Fruit fly (Drosophila melanogaster) whole organism, pupa: ENCODE data around the gene CG14110.

ENCODE experiments used
- CG10348 ChIP-seq: fragments of 200-800 bp; sonication (Bioruptor generic); IDR thresholded peaks from 2 replicates; pipeline ENCODE4 v1.3.6; 2022; ENCODE audit warnings: missing biosample characterization, missing genetic modification characterization
- CG12605 ChIP-seq: fragments of 200-800 bp; sonication (Bioruptor generic); IDR thresholded peaks from 2 replicates; pipeline ENCODE4 v1.3.6; 2022; ENCODE audit warnings: missing biosample characterization, missing genetic modification characterization
- CG13204 ChIP-seq: fragments of 200-800 bp; sonication (Bioruptor generic); optimal IDR thresholded peaks from 2 replicates; lab custom pipeline; 2018; ENCODE audit warnings: missing biosample characterization, mild to moderate bottlenecking, missing genetic modification characterization, moderate library complexity
- CG14655 ChIP-seq: fragments of 200-800 bp; sonication (Bioruptor generic); optimal IDR thresholded peaks from 3 replicates; lab custom pipeline; 2017; ENCODE audit warnings: mild to moderate bottlenecking, missing biosample characterization, missing genetic modification reagents, missing genetic modification characterization
- CG15710 ChIP-seq: fragments of 200-800 bp; sonication (Bioruptor generic); optimal IDR thresholded peaks from 2 replicates; lab custom pipeline; 2018; ENCODE audit warnings: missing biosample characterization, mild to moderate bottlenecking, missing genetic modification characterization, moderate library complexity
- CG17806 ChIP-seq: fragments of 200-800 bp; sonication (Bioruptor generic); optimal IDR thresholded peaks from 2 replicates; lab custom pipeline; 2018; ENCODE audit warnings: missing biosample characterization, mild to moderate bottlenecking, missing genetic modification characterization, moderate library complexity
- CG32121 ChIP-seq: fragments of 200-800 bp; sonication (Bioruptor generic); IDR thresholded peaks from 2 replicates; pipeline ENCODE4 v1.3.6; 2022; ENCODE audit warnings: missing biosample characterization, missing genetic modification characterization
- CG34367 ChIP-seq: fragments of 200-800 bp; sonication (Bioruptor generic); optimal IDR thresholded peaks from 2 replicates; lab custom pipeline; 2018; ENCODE audit warnings: missing biosample characterization, mild to moderate bottlenecking, missing genetic modification characterization
- CG4496 ChIP-seq: fragments of 200-800 bp; sonication (Bioruptor generic); IDR thresholded peaks from 3 replicates; pipeline ENCODE4 v1.3.6; 2022; ENCODE audit warnings: missing biosample characterization, missing genetic modification characterization
- CG8159 ChIP-seq: fragments of 200-800 bp; sonication (Bioruptor generic); optimal IDR thresholded peaks from 3 replicates; lab custom pipeline; 2018; ENCODE audit warnings: missing biosample characterization, mild to moderate bottlenecking, missing genetic modification characterization, moderate library complexity
- CG8301 ChIP-seq: fragments of 200-800 bp; sonication (Bioruptor generic); optimal IDR thresholded peaks from 2 replicates; lab custom pipeline; 2018; ENCODE audit warnings: missing biosample characterization, mild to moderate bottlenecking, missing genetic modification characterization
- CG9948 ChIP-seq: fragments of 200-800 bp; sonication (Bioruptor generic); optimal IDR thresholded peaks from 2 replicates; lab custom pipeline; 2018; ENCODE audit warnings: missing biosample characterization, mild to moderate bottlenecking, missing genetic modification characterization, moderate library complexity
- D1 ChIP-seq: fragments of 200-800 bp; sonication (Bioruptor generic); optimal IDR thresholded peaks from 2 replicates; lab custom pipeline; 2018; ENCODE audit warnings: missing biosample characterization, mild to moderate bottlenecking, missing genetic modification characterization, moderate library complexity
- EcR ChIP-seq: fragments of 200-800 bp; sonication (Bioruptor generic); optimal IDR thresholded peaks from 3 replicates; lab custom pipeline; 2019; ENCODE audit warnings: missing biosample characterization, missing genetic modification characterization, mild to moderate bottlenecking, moderate library complexity, missing genetic modification reagents
- Ets98B ChIP-seq: fragments of 200-800 bp; sonication (Bioruptor generic); IDR thresholded peaks from 2 replicates; pipeline ENCODE4 v1.3.6; 2022; ENCODE audit warnings: missing biosample characterization, missing genetic modification characterization
- Pif1A ChIP-seq: fragments of 200-800 bp; sonication (Bioruptor generic); optimal IDR thresholded peaks from 3 replicates; lab custom pipeline; 2016; ENCODE audit warnings: missing biosample characterization, missing genetic modification characterization
- Pif1B ChIP-seq: fragments of 200-800 bp; sonication (Bioruptor generic); optimal IDR thresholded peaks from 3 replicates; lab custom pipeline; 2016; ENCODE audit warnings: missing biosample characterization, missing genetic modification characterization
- Snoo ChIP-seq: fragments of 200-800 bp; sonication (Bioruptor generic); optimal IDR thresholded peaks from 3 replicates; lab custom pipeline; 2017; ENCODE audit warnings: missing biosample characterization, mild to moderate bottlenecking, missing genetic modification characterization, inconsistent platforms
- fd96Ca ChIP-seq: fragments of 200-800 bp; sonication (Bioruptor generic); IDR thresholded peaks from 3 replicates; pipeline ENCODE4 v1.3.6; 2022; ENCODE audit warnings: missing biosample characterization, missing genetic modification characterization
- gl ChIP-seq: fragments of 200-800 bp; sonication (Bioruptor generic); optimal IDR thresholded peaks from 2 replicates; lab custom pipeline; 2018; ENCODE audit warnings: missing biosample characterization, mild to moderate bottlenecking, missing genetic modification characterization
- rn ChIP-seq: fragments of 200-800 bp; sonication (Bioruptor generic); IDR thresholded peaks from 2 replicates; pipeline ENCODE4 v1.3.6; 2022; ENCODE audit warnings: missing biosample characterization, missing genetic modification characterization

The CG14110 gene

dm6 chr3L:13422286-13422787 lies 37.7 kb downstream of the CG14110 start, which contains the start of gene CG32121:
CG32121 (minus strand) TSS chr3L:13422336.
- no peak for TF ChIP-seq CG17806
- TF ChIP-seq CG4496 (GFP tag; lab: Robert Waterston, UW) = no peak
- no peak for TF ChIP-seq rn
- TF ChIP-seq CG8159 (tag; lab: Kevin White, UChicago) = no peak
- no peak for TF ChIP-seq gl (tag; lab: Kevin White, UChicago)
- no peak for TF ChIP-seq Snoo (tag; lab: Kevin White, UChicago)

- no peak for TF ChIP-seq EcR
- TF ChIP-seq CG32121 (GFP tag; lab: Robert Waterston, UW) = no peak
- no peak for TF ChIP-seq rn
- no peak for TF ChIP-seq CG13204 (GFP tag; lab: Kevin White, UChicago)
- TF ChIP-seq CG8159 (tag; lab: Kevin White, UChicago) = no peak
Observed at dm6 chr3L:13424068-13424467, 39.5 kb downstream of the CG14110 start, which contains the start of gene CG33263. CG33263 (minus strand) TSS chr3L:13424168.

- no peak for TF ChIP-seq CG13204 (GFP tag; lab: Kevin White, UChicago)
- TF ChIP-seq Pif1A (GFP tag; lab: Kevin White, UChicago) = no peak
- no peak for TF ChIP-seq EcR
- no peak for TF ChIP-seq fd96Ca
- TF ChIP-seq CG8301 (tag; lab: Kevin White, UChicago) = no peak
- no peak for TF ChIP-seq CG8159 (tag; lab: Kevin White, UChicago)
- no peak for TF ChIP-seq Snoo (tag; lab: Kevin White, UChicago)
- TF ChIP-seq CG15710 (tag; lab: Kevin White, UChicago) = no peak
- no peak for TF ChIP-seq CG34367 (tag; lab: Kevin White, UChicago)
- no peak for TF ChIP-seq Pif1B (GFP tag; lab: Kevin White, UChicago)
- TF ChIP-seq CG12605 (GFP tag; lab: Robert Waterston, UW) = no peak
- TF ChIP-seq CG32121 (GFP tag; lab: Robert Waterston, UW) = no peak
- TF ChIP-seq gl (tag; lab: Kevin White, UChicago) = no peak
- no peak for TF ChIP-seq CG17806
Observed at dm6 chr3L:13425571-13425970, 41.0 kb downstream of the CG14110 start, which contains the start of gene CG14106. CG14106 (minus strand) TSS chr3L:13425671.

dm6 chr3L:13426573-13426972 lies 42.0 kb downstream of the CG14110 start, which contains the start of gene CG14105:
CG14105 (minus strand) TSS chr3L:13426673.
- TF ChIP-seq fd96Ca = no peak
- TF ChIP-seq CG34367 (tag; lab: Kevin White, UChicago) = no peak
- TF ChIP-seq Snoo (tag; lab: Kevin White, UChicago) = no peak
- TF ChIP-seq D1 = no peak
- no peak for TF ChIP-seq CG8159 (tag; lab: Kevin White, UChicago)
- no peak for TF ChIP-seq CG8301 (tag; lab: Kevin White, UChicago)
- TF ChIP-seq Pif1B (GFP tag; lab: Kevin White, UChicago) = no peak
- no peak for TF ChIP-seq CG17806
- no peak for TF ChIP-seq rn
- TF ChIP-seq CG9948 (tag; lab: Kevin White, UChicago) = no peak
- TF ChIP-seq Pif1A (GFP tag; lab: Kevin White, UChicago) = no peak
- no peak for TF ChIP-seq CG12605 (GFP tag; lab: Robert Waterston, UW)
- no peak for TF ChIP-seq CG4496 (GFP tag; lab: Robert Waterston, UW)
- no peak for TF ChIP-seq CG32121 (GFP tag; lab: Robert Waterston, UW)
- TF ChIP-seq EcR = no peak

dm6 chr3L:13430171-13430570 lies 45.6 kb downstream of the CG14110 start:
- no peak for TF ChIP-seq Ets98B (GFP tag; lab: Robert Waterston, UW)
- TF ChIP-seq CG8301 (tag; lab: Kevin White, UChicago) = no peak
- no peak for TF ChIP-seq CG9948 (tag; lab: Kevin White, UChicago)
- no peak for TF ChIP-seq Pif1A (GFP tag; lab: Kevin White, UChicago)
- no peak for TF ChIP-seq CG4496 (GFP tag; lab: Robert Waterston, UW)
- TF ChIP-seq Pif1B (GFP tag; lab: Kevin White, UChicago) = no peak
- TF ChIP-seq gl (tag; lab: Kevin White, UChicago) = no peak
- TF ChIP-seq CG12605 (GFP tag; lab: Robert Waterston, UW) = no peak
- no peak for TF ChIP-seq fd96Ca
- TF ChIP-seq CG17806 = no peak

dm6 chr3L:13432791-13433190 lies 48.2 kb downstream of the CG14110 start:
- TF ChIP-seq CG10348 (GFP tag; lab: Robert Waterston, UW) = no peak
- TF ChIP-seq CG12605 (GFP tag; lab: Robert Waterston, UW) = no peak
- no peak for TF ChIP-seq Ets98B (GFP tag; lab: Robert Waterston, UW)
- no peak for TF ChIP-seq CG9948 (tag; lab: Kevin White, UChicago)
- TF ChIP-seq Pif1A (GFP tag; lab: Kevin White, UChicago) = no peak
- TF ChIP-seq CG32121 (GFP tag; lab: Robert Waterston, UW) = no peak
- TF ChIP-seq D1 = no peak
- no peak for TF ChIP-seq CG4496 (GFP tag; lab: Robert Waterston, UW)
- TF ChIP-seq CG15710 (tag; lab: Kevin White, UChicago) = no peak
- no peak for TF ChIP-seq Snoo (tag; lab: Kevin White, UChicago)
- no peak for TF ChIP-seq CG8159 (tag; lab: Kevin White, UChicago)
- no peak for TF ChIP-seq CG34367 (tag; lab: Kevin White, UChicago)
- no peak for TF ChIP-seq fd96Ca
- no peak for TF ChIP-seq CG17806
- TF ChIP-seq, all 21 proteins: peak for 0

dm6 chr3L:13433522-13433921 lies 48.9 kb downstream of the CG14110 start:
- no peak for TF ChIP-seq EcR
- TF ChIP-seq Pif1B (GFP tag; lab: Kevin White, UChicago) = no peak
- TF ChIP-seq CG10348 (GFP tag; lab: Robert Waterston, UW) = no peak
- no peak for TF ChIP-seq CG15710 (tag; lab: Kevin White, UChicago)
- no peak for TF ChIP-seq gl (tag; lab: Kevin White, UChicago)
- no peak for TF ChIP-seq Ets98B (GFP tag; lab: Robert Waterston, UW)
- no peak for TF ChIP-seq Snoo (tag; lab: Kevin White, UChicago)
- no peak for TF ChIP-seq CG32121 (GFP tag; lab: Robert Waterston, UW)
- TF ChIP-seq rn = no peak
- no peak for TF ChIP-seq CG34367 (tag; lab: Kevin White, UChicago)
- no peak for TF ChIP-seq CG8159 (tag; lab: Kevin White, UChicago)
- no peak for TF ChIP-seq CG13204 (GFP tag; lab: Kevin White, UChicago)
- no peak for TF ChIP-seq CG14655 (GFP tag; lab: Kevin White, UChicago)
